Fruit fly (Drosophila melanogaster) whole organism, embryonic: ENCODE results near the gene CG5793.

Experiments used
- Adf1 ChIP-seq: fragments of 200-800 bp; sonication (Bioruptor generic); IDR thresholded peaks from 2 replicates; pipeline ENCODE4 v1.3.6; 2022; ENCODE audit warnings: missing biosample characterization, missing genetic modification characterization
- BEAF-32 ChIP-seq: fragments of 200-800 bp; sonication (Bioruptor generic); optimal IDR thresholded peaks from 3 replicates; lab custom pipeline; 2017; ENCODE audit warnings: missing biosample characterization, missing genetic modification characterization, mild to moderate bottlenecking, moderate library complexity, missing genetic modification reagents
- CG10267 ChIP-seq: fragments of 200-800 bp; sonication (Bioruptor generic); optimal IDR thresholded peaks from 2 replicates; lab custom pipeline; 2018; ENCODE audit warnings: missing biosample characterization, mild to moderate bottlenecking, missing genetic modification characterization, moderate library complexity
- CG10654 ChIP-seq: fragments of 200-800 bp; sonication (Bioruptor generic); optimal IDR thresholded peaks from 2 replicates; lab custom pipeline; 2016; ENCODE audit warnings: missing biosample characterization, missing genetic modification characterization
- CG15514 ChIP-seq: fragments of 200-800 bp; sonication (Bioruptor generic); optimal IDR thresholded peaks from 3 replicates; lab custom pipeline; 2017; ENCODE audit warnings: missing biosample characterization, missing genetic modification characterization, mild to moderate bottlenecking, moderate library complexity, missing genetic modification reagents
- CG15696 ChIP-seq: fragments of 200-800 bp; sonication (Bioruptor generic); optimal IDR thresholded peaks from 2 replicates; lab custom pipeline; 2019; ENCODE audit warnings: missing biosample characterization, mild to moderate bottlenecking, missing genetic modification characterization, moderate library complexity
- CG30020 ChIP-seq: fragments of 200-800 bp; optimal IDR thresholded peaks from 2 replicates; lab custom pipeline; 2019; ENCODE audit warnings: missing biosample characterization, mild to moderate bottlenecking, missing genetic modification characterization, moderate library complexity
- CG34422 ChIP-seq: fragments of 200-800 bp; sonication (Bioruptor generic); IDR thresholded peaks from 3 replicates; pipeline ENCODE4 v1.3.6; 2022; ENCODE audit warnings: missing biosample characterization, missing genetic modification characterization
- CG3847 ChIP-seq: fragments of 200-800 bp; sonication (Bioruptor generic); IDR thresholded peaks from 2 replicates; pipeline ENCODE4 v1.3.6; 2022; ENCODE audit warnings: missing biosample characterization, missing genetic modification characterization
- CG4617 ChIP-seq: fragments of 200-800 bp; sonication (Bioruptor generic); optimal IDR thresholded peaks from 3 replicates; lab custom pipeline; 2016; ENCODE audit warnings: missing biosample characterization, missing genetic modification characterization, borderline replicate concordance
- CG4707 ChIP-seq: fragments of 200-800 bp; sonication (Bioruptor generic); optimal IDR thresholded peaks from 2 replicates; lab custom pipeline; 2018; ENCODE audit warnings: missing biosample characterization, mild to moderate bottlenecking, missing genetic modification characterization, moderate library complexity
- CG6765 ChIP-seq: fragments of 200-800 bp; sonication (Bioruptor generic); optimal IDR thresholded peaks from 3 replicates; lab custom pipeline; 2017; ENCODE audit warnings: missing biosample characterization, mild to moderate bottlenecking, missing genetic modification characterization
- CG6791 ChIP-seq: fragments of 200-800 bp; sonication (Bioruptor generic); IDR thresholded peaks from 3 replicates; pipeline ENCODE4 v1.3.6; 2022; ENCODE audit warnings: missing biosample characterization, missing genetic modification characterization; ENCODE audit not compliant: partially characterized antibody
- CG8388 ChIP-seq: fragments of 200-800 bp; sonication (Bioruptor generic); optimal IDR thresholded peaks from 2 replicates; lab custom pipeline; 2019; ENCODE audit warnings: missing biosample characterization, mild to moderate bottlenecking, missing genetic modification characterization, moderate library complexity
- Dip3 ChIP-seq: fragments of 200-800 bp; sonication (Bioruptor generic); optimal IDR thresholded peaks from 3 replicates; lab custom pipeline; 2016; ENCODE audit warnings: missing biosample characterization, missing genetic modification characterization
- Dll ChIP-seq: fragments of 200-800 bp; sonication (Bioruptor generic); IDR thresholded peaks from 4 replicates; pipeline ENCODE4 v1.3.6; 2022; ENCODE audit warnings: missing biosample characterization, missing genetic modification characterization; ENCODE audit not compliant: partially characterized antibody
- Doc3 ChIP-seq: fragments of 200-800 bp; sonication (Bioruptor generic); IDR thresholded peaks from 3 replicates; pipeline ENCODE4 v1.3.6; 2022; ENCODE audit warnings: missing biosample characterization, missing genetic modification characterization; ENCODE audit not compliant: partially characterized antibody
- Dp ChIP-seq: fragments of 200-800 bp; sonication (Bioruptor generic); optimal IDR thresholded peaks from 2 replicates; lab custom pipeline; 2018; ENCODE audit warnings: missing biosample characterization, mild to moderate bottlenecking, missing genetic modification characterization, moderate library complexity
- Dref ChIP-seq: fragments of 200-800 bp; sonication (Bioruptor generic); IDR thresholded peaks from 2 replicates; pipeline ENCODE4 v1.3.6; 2022; ENCODE audit warnings: missing biosample characterization, missing genetic modification characterization
- E2f1 ChIP-seq: fragments of 200-800 bp; sonication (Bioruptor generic); IDR thresholded peaks from 2 replicates; pipeline ENCODE4 v1.3.6; 2022; ENCODE audit warnings: missing biosample characterization, missing genetic modification characterization
- E2f2 ChIP-seq: fragments of 200-800 bp; sonication (Bioruptor generic); IDR thresholded peaks from 2 replicates; pipeline ENCODE4 v1.3.6; 2022; ENCODE audit warnings: missing biosample characterization, missing genetic modification characterization
- HLH54F ChIP-seq: fragments of 200-800 bp; sonication (Bioruptor generic); optimal IDR thresholded peaks from 3 replicates; lab custom pipeline; 2016; ENCODE audit warnings: missing biosample characterization, missing genetic modification characterization
- Lhr ChIP-seq: fragments of 200-800 bp; sonication (Bioruptor generic); optimal IDR thresholded peaks from 3 replicates; lab custom pipeline; 2017; ENCODE audit warnings: mild to moderate bottlenecking, missing biosample characterization, missing genetic modification reagents, missing genetic modification characterization
- MESR4 ChIP-seq: fragments of 200-800 bp; sonication (Bioruptor generic); optimal IDR thresholded peaks from 2 replicates; lab custom pipeline; 2018; ENCODE audit warnings: missing biosample characterization, mild to moderate bottlenecking, missing genetic modification characterization, moderate library complexity
- Max ChIP-seq: fragments of 200-800 bp; sonication (Bioruptor generic); optimal IDR thresholded peaks from 2 replicates; lab custom pipeline; 2016; ENCODE audit warnings: missing biosample characterization, mild to moderate bottlenecking, missing genetic modification characterization
- Med ChIP-seq: fragments of 200-800 bp; sonication (Bioruptor generic); peaks from one replicate; lab custom pipeline; 2016; ENCODE audit warnings: missing biosample characterization, missing genetic modification characterization, mild to moderate bottlenecking, inconsistent platforms, moderate library complexity
- Poxn ChIP-seq: fragments of 200-800 bp; sonication (Bioruptor generic); IDR thresholded peaks from 2 replicates; pipeline ENCODE4 v1.3.6; 2022; ENCODE audit warnings: missing biosample characterization, missing genetic modification characterization
- Taf1 ChIP-seq: fragments of 200-800 bp; sonication (Bioruptor generic); IDR thresholded peaks from 2 replicates; pipeline ENCODE4 v1.3.6; 2022; ENCODE audit warnings: missing biosample characterization, missing genetic modification characterization
- Tbp ChIP-seq: fragments of >200 bp; optimal IDR thresholded peaks from 2 replicates; lab custom pipeline; 2018; ENCODE audit warnings: missing biosample characterization, missing genetic modification characterization
- bbx ChIP-seq: fragments of 200-800 bp; sonication (Bioruptor generic); IDR thresholded peaks from 2 replicates; pipeline ENCODE4 v1.3.6; 2022; ENCODE audit warnings: missing biosample characterization, missing genetic modification characterization; ENCODE audit not compliant: partially characterized antibody
- btn ChIP-seq: fragments of 200-800 bp; sonication (Bioruptor generic); optimal IDR thresholded peaks from 2 replicates; lab custom pipeline; 2016; ENCODE audit warnings: missing biosample characterization, missing genetic modification characterization
- cas ChIP-seq: fragments of 200-800 bp; sonication (Bioruptor generic); IDR thresholded peaks from 2 replicates; pipeline ENCODE4 v1.3.6; 2022; ENCODE audit warnings: missing biosample characterization, missing genetic modification characterization
- chm ChIP-seq: fragments of 200-800 bp; sonication (Bioruptor generic); IDR thresholded peaks from 2 replicates; pipeline ENCODE4 v1.3.6; 2022; ENCODE audit warnings: missing biosample characterization, missing genetic modification characterization
- esg ChIP-seq: fragments of 200-800 bp; sonication (Bioruptor generic); conservative IDR thresholded peaks from 2 replicates; pipeline ENCODE4 v1.3.6; 2022; ENCODE audit warnings: missing biosample characterization, missing genetic modification characterization
- fd96Cb ChIP-seq: fragments of 200-800 bp; sonication (Bioruptor generic); optimal IDR thresholded peaks from 2 replicates; lab custom pipeline; 2018; ENCODE audit warnings: missing biosample characterization, mild to moderate bottlenecking, missing genetic modification characterization, moderate library complexity
- ftz-f1 ChIP-seq: fragments of 200-800 bp; sonication (Bioruptor generic); optimal IDR thresholded peaks from 2 replicates; lab custom pipeline; 2016; ENCODE audit warnings: missing biosample characterization, missing genetic modification characterization
- ken ChIP-seq: fragments of 200-800 bp; sonication (Bioruptor generic); IDR thresholded peaks from 3 replicates; pipeline ENCODE4 v1.3.6; 2022; ENCODE audit warnings: missing biosample characterization, missing genetic modification characterization
- knrl ChIP-seq: fragments of 200-800 bp; sonication (Bioruptor generic); IDR thresholded peaks from 3 replicates; pipeline ENCODE4 v1.3.6; 2022; ENCODE audit warnings: missing biosample characterization, missing genetic modification characterization; ENCODE audit not compliant: partially characterized antibody
- mld ChIP-seq: fragments of 200-800 bp; sonication (Bioruptor generic); IDR thresholded peaks from 3 replicates; pipeline ENCODE4 v1.3.6; 2022; ENCODE audit warnings: missing biosample characterization, missing genetic modification characterization; ENCODE audit not compliant: partially characterized antibody
- nerfin-2 ChIP-seq: fragments of 200-800 bp; sonication (Bioruptor generic); IDR thresholded peaks from 2 replicates; pipeline ENCODE4 v1.3.6; 2022; ENCODE audit warnings: missing biosample characterization, missing genetic modification characterization; ENCODE audit not compliant: partially characterized antibody
- phol ChIP-seq: fragments of 200-800 bp; sonication (Bioruptor generic); optimal IDR thresholded peaks from 3 replicates; lab custom pipeline; 2018; ENCODE audit warnings: missing biosample characterization, mild to moderate bottlenecking, missing genetic modification characterization, moderate library complexity
- pum ChIP-seq: fragments of 200-800 bp; sonication (Bioruptor generic); optimal IDR thresholded peaks from 2 replicates; lab custom pipeline; 2016; ENCODE audit warnings: missing biosample characterization, missing genetic modification characterization
- pzg ChIP-seq: fragments of 200-800 bp; sonication (Bioruptor generic); optimal IDR thresholded peaks from 3 replicates; lab custom pipeline; 2018; ENCODE audit warnings: missing biosample characterization, mild to moderate bottlenecking, missing genetic modification characterization, moderate library complexity
- scrt ChIP-seq: fragments of 200-800 bp; sonication (Bioruptor generic); optimal IDR thresholded peaks from 2 replicates; lab custom pipeline; 2018; ENCODE audit warnings: missing biosample characterization, mild to moderate bottlenecking, missing genetic modification characterization, moderate library complexity
- slou ChIP-seq: fragments of 200-800 bp; sonication (Bioruptor generic); optimal IDR thresholded peaks from 3 replicates; lab custom pipeline; 2016; ENCODE audit warnings: missing biosample characterization, missing genetic modification characterization
- tna ChIP-seq: fragments of 200-800 bp; sonication (Bioruptor generic); IDR thresholded peaks from 2 replicates; pipeline ENCODE4 v1.3.6; 2022; ENCODE audit warnings: missing biosample characterization, missing genetic modification characterization; ENCODE audit not compliant: partially characterized antibody
- trem ChIP-seq: fragments of 200-800 bp; optimal IDR thresholded peaks from 3 replicates; lab custom pipeline; 2019; ENCODE audit warnings: missing biosample characterization, mild to moderate bottlenecking, missing genetic modification characterization, moderate library complexity
- unc-4 ChIP-seq: fragments of 200-800 bp; sonication (Bioruptor generic); IDR thresholded peaks from 2 replicates; pipeline ENCODE4 v1.3.6; 2022; ENCODE audit warnings: missing biosample characterization, missing genetic modification characterization; ENCODE audit not compliant: partially characterized antibody
- wek ChIP-seq: fragments of 200-800 bp; sonication (Bioruptor generic); optimal IDR thresholded peaks from 3 replicates; lab custom pipeline; 2018; ENCODE audit warnings: missing biosample characterization, mild to moderate bottlenecking, missing genetic modification characterization, moderate library complexity

Gene CG5793

dm6 chr3R:21116057-21116456 lies 11.3 kb upstream of the CG5793 start, which contains the start of gene ppan (continued):
- TF ChIP-seq Max (GFP tag; lab: Kevin White, UChicago) (peak; percentile 91), CG15514 (GFP tag; lab: Kevin White, UChicago) (peak; percentile 66), knrl (GFP tag; lab: Robert Waterston, UW) (peak; percentile 44; the same call in 1 of the 3 replicates), HLH54F (GFP tag; lab: Kevin White, UChicago) (no peak), Dll (0 out of 4 replicates have a peak, but pooled peaks have one; percentile 34), CG4707 (no peak), BEAF-32 (peak; percentile 39), CG8388 (GFP tag; lab: Kevin White, UChicago) (no peak), CG10267 (tag; lab: Kevin White, UChicago) (peak; percentile 31), Dip3 (GFP tag; lab: Kevin White, UChicago) (no peak), Med (GFP tag; lab: Kevin White, UChicago) (peak; percentile 70), pum (GFP tag; lab: Kevin White, UChicago) (no peak), MESR4 (peak; percentile 64), chm (no peak), E2f2 (GFP tag; lab: Robert Waterston, UW) (peak; percentile 91), Dref (peak; percentile 44), pzg (GFP tag; lab: Kevin White, UChicago) (peak; percentile 78), CG15696 (tag; lab: Kevin White, UChicago) (no peak), CG34422 (GFP tag; lab: Robert Waterston, UW) (peak; percentile 77; the same call in 2 of the 3 replicates), tna (GFP tag; lab: Robert Waterston, UW) (no peak; the same call in 1 of the 2 replicates), btn (GFP tag; lab: Kevin White, UChicago) (no peak), mld (GFP tag; lab: Robert Waterston, UW) (no peak), Dp (GFP tag; lab: Kevin White, UChicago) (peak; percentile 84), scrt (GFP tag; lab: Kevin White, UChicago) (no peak), Taf1 (GFP tag; lab: Robert Waterston, UW) (no peak), Lhr (no peak), CG4617 (peak; percentile 16), CG6791 (GFP tag; lab: Robert Waterston, UW) (peak; percentile 50; the same call in 1 of the 3 replicates), nerfin-2 (GFP tag; lab: Robert Waterston, UW) (no peak), Poxn (no peak), CG6765 (GFP tag; lab: Kevin White, UChicago) (no peak), E2f1 (GFP tag; lab: Robert Waterston, UW) (no peak), bbx (GFP tag; lab: Robert Waterston, UW) (0 out of 2 replicates have a peak, but pooled peaks have one; percentile 31), Doc3 (GFP tag; lab: Robert Waterston, UW) (peak; percentile 41; the same call in 1 of the 3 replicates), CG10654 (GFP tag; lab: Kevin White, UChicago) (no peak), wek (GFP tag; lab: Kevin White, UChicago) (no peak), trem (peak; percentile 33), fd96Cb (tag; lab: Kevin White, UChicago) (no peak), CG30020 (tag; lab: Kevin White, UChicago) (peak; percentile 10), Tbp (GFP tag; lab: Kevin White, UChicago) (no peak), Adf1 (GFP tag; lab: Robert Waterston, UW) (no peak), esg (GFP tag; lab: Robert Waterston, UW) (no peak), slou (no peak), CG3847 (GFP tag; lab: Robert Waterston, UW) (peak; percentile 53; the same call in 1 of the 2 replicates), cas (GFP tag; lab: Robert Waterston, UW) (no peak), phol (tag; lab: Kevin White, UChicago) (peak; percentile 28), unc-4 (peak; percentile 35; the same call in 1 of the 2 replicates), ken (GFP tag; lab: Robert Waterston, UW) (no peak), ftz-f1 (peak; percentile 66)
